Fruit fly (Drosophila melanogaster): ENCODE measurements around the gene ash2.

Gene ash2

dm6 chr3R:24629877-24630808, 19.8 kb upstream of the ash2 start, which contains the start of gene Wsck (continued):
- no peak for TF ChIP-seq gsb (GFP tag; IDR thresholded peaks at IDR 0.05)
- TF ChIP-seq Ets97D (GFP tag; optimal IDR thresholded peaks at IDR 0.05) = peak; percentile 2
- no peak for TF ChIP-seq D19A (tag; optimal IDR thresholded peaks at IDR 0.05)
- TF ChIP-seq CG10321 (GFP tag; IDR thresholded peaks at IDR 0.05) = peak; percentile 99
- no peak for TF ChIP-seq CG12299 (tag; optimal IDR thresholded peaks at IDR 0.05)
- TF ChIP-seq pho (GFP tag; optimal IDR thresholded peaks at IDR 0.05) = no peak
- TF ChIP-seq btn (GFP tag; optimal IDR thresholded peaks at IDR 0.05) = no peak
- no peak for TF ChIP-seq Fer3 (tag; optimal IDR thresholded peaks at IDR 0.05)
- TF ChIP-seq CG12155 (GFP tag; optimal IDR thresholded peaks at IDR 0.05) = no peak
- no peak for TF ChIP-seq CG13624 (GFP tag; optimal IDR thresholded peaks at IDR 0.05)
- peak; percentile 95 for TF ChIP-seq Elba2 (GFP tag; optimal IDR thresholded peaks at IDR 0.05)
- TF ChIP-seq CG1647 (GFP tag; optimal IDR thresholded peaks at IDR 0.05) = no peak
- no peak for TF ChIP-seq yki (optimal IDR thresholded peaks at IDR 0.05)
- TF ChIP-seq CG32532 (GFP tag; IDR thresholded peaks at IDR 0.05) = no peak
- TF ChIP-seq HHEX (GFP tag; optimal IDR thresholded peaks at IDR 0.05) = no peak
- TF ChIP-seq al (GFP tag; IDR thresholded peaks at IDR 0.05) = no peak
- TF ChIP-seq HLHmδ (GFP tag; optimal IDR thresholded peaks at IDR 0.05) = no peak
- peak; percentile 51 for TF ChIP-seq stwl (tag; optimal IDR thresholded peaks at IDR 0.05)
- TF ChIP-seq NfI (GFP tag; optimal IDR thresholded peaks at IDR 0.05) = no peak
- TF ChIP-seq Mes4 (GFP tag; optimal IDR thresholded peaks at IDR 0.05) = no peak
- no peak for TF ChIP-seq repo (GFP tag; optimal IDR thresholded peaks at IDR 0.05)
- no peak for TF ChIP-seq CG18476 (GFP tag; optimal IDR thresholded peaks at IDR 0.05)
- no peak for TF ChIP-seq ci (GFP tag; IDR thresholded peaks at IDR 0.05)
- no peak for TF ChIP-seq Eip74EF (GFP tag; optimal IDR thresholded peaks at IDR 0.05)
- no peak for TF ChIP-seq pb (GFP tag; optimal IDR thresholded peaks at IDR 0.05)
- TF ChIP-seq kay (GFP tag; optimal IDR thresholded peaks at IDR 0.05) = peak; percentile 89
- TF ChIP-seq CoRest (tag; optimal IDR thresholded peaks at IDR 0.05) = no peak
- TF ChIP-seq CG2199 (GFP tag; IDR thresholded peaks at IDR 0.05) = peak; percentile 72; the same call in 1 of the 3 replicates
- TF ChIP-seq schlank (tag; optimal IDR thresholded peaks at IDR 0.05) = no peak
- TF ChIP-seq Vsx1 (GFP tag; optimal IDR thresholded peaks at IDR 0.05) = no peak
- no peak for TF ChIP-seq Fer1 (GFP tag; optimal IDR thresholded peaks at IDR 0.05)
- no peak for TF ChIP-seq CG6254 (GFP tag; optimal IDR thresholded peaks at IDR 0.05)
- TF ChIP-seq Sry-δ (GFP tag; optimal IDR thresholded peaks at IDR 0.05) = peak; percentile 5
- no peak for TF ChIP-seq toy (GFP tag; IDR thresholded peaks at IDR 0.05)
- peak; percentile 11 for TF ChIP-seq wek (GFP tag; optimal IDR thresholded peaks at IDR 0.05)
- peak; percentile 21 for TF ChIP-seq CG17829 (tag; optimal IDR thresholded peaks at IDR 0.05)
- TF ChIP-seq NC2β (GFP tag; optimal IDR thresholded peaks at IDR 0.05) = peak; percentile 20
- no peak for TF ChIP-seq CG10431 (GFP tag; optimal IDR thresholded peaks at IDR 0.05)
- no peak for TF ChIP-seq vfl (GFP tag; optimal IDR thresholded peaks at IDR 0.05)
- no peak for TF ChIP-seq CG6813 (GFP tag; optimal IDR thresholded peaks at IDR 0.05)
- TF ChIP-seq CG17612 (GFP tag; IDR thresholded peaks at IDR 0.05) = no peak
- no peak for TF ChIP-seq CG14710 (tag; optimal IDR thresholded peaks at IDR 0.05)
- no peak for TF ChIP-seq CG4424 (GFP tag; optimal IDR thresholded peaks at IDR 0.05)
- TF ChIP-seq CG13775 (GFP tag; optimal IDR thresholded peaks at IDR 0.05) = no peak
- no peak for TF ChIP-seq prd (optimal IDR thresholded peaks at IDR 0.05)
- no peak for TF ChIP-seq prd (GFP tag; IDR thresholded peaks at IDR 0.05)
- TF ChIP-seq ara (GFP tag; IDR thresholded peaks at IDR 0.05) = no peak
- no peak for TF ChIP-seq GATAe (GFP tag; conservative IDR thresholded peaks at IDR 0.05)
- TF ChIP-seq hth (optimal IDR thresholded peaks at IDR 0.05) = no peak
- no peak for TF ChIP-seq CkIIα-i1 (GFP tag; IDR thresholded peaks at IDR 0.05)
